Fruit fly (Drosophila melanogaster): ENCODE measurements around the gene CG1409.

Gene CG1409

DNA sequence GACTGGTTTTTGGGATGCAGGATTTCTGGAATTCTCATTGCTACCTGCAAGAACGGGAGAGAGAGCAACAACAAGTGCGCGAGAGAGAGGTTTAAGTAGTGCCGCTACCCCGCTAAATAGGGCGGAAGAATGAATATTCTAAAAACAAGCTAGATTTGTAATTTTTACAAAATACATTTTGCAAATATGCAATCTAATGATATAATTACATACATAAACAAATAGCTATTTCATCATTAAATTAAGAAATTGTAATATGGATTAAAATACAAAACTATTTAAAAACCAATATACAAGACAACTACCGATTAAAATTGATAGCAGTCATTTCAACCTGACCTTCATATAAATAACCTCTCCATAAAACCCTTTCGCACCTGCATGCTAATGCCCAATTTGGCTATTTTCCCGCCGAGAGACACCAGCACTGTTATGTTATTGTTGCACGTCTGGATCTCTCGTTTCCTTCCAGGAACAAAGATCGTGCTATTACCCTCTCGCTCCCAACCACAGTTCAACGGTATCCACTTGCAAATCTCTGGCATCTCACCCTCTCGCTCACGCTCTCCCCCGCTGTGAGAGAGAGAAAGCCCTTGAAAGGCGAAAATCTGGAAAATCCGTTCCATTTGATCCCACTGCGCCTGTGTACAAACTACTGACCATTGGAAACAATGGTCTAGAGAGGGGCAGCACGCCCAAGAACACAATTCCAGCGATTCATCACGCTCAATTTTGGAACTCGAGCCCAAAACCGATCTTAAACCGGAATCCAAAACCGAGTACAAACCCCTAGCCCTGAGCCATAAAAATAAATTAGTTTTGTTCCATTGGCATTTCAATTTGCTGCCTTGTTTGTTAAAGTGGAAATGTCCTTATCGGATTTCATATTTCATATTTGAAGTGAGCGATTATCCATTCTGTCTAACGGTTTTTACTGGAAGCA, 33.9 kb downstream of the CG1409 start, which contains the start of gene Nek2:
TSS of gene Nek2 (minus strand) at position 51 of the 943 bp plus-strand sequence.
- TF ChIP-seq ovo (GFP tag; optimal IDR thresholded peaks at IDR 0.05) (peak; percentile 42), CG12768 (GFP tag; optimal IDR thresholded peaks at IDR 0.05) (no peak), pad (GFP tag; optimal IDR thresholded peaks at IDR 0.05) (peak; percentile 93), tj (GFP tag; optimal IDR thresholded peaks at IDR 0.05) (no peak), bab1 (GFP tag; optimal IDR thresholded peaks at IDR 0.05) (peak; percentile 34)

DNA sequence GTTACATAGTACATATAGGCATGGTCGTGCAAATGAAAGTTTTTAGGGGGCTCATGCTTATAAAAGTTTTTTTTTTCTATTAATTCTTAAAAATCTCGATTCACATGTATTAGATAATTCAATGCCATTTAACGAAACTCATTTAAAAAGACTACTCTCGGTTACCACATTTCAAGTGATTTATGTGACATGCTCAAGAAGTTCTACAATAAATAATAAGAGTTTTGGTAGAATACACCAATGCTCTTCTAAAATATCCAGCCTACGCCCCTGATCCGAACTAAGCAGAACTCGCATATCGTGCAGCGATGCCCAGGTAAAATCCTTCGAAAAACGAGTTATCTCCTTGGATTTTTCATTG, 34.5 kb downstream of the CG1409 start:
- TF ChIP-seq Crg-1 (GFP tag; optimal IDR thresholded peaks at IDR 0.05), result no peak
- peak; percentile 17 for TF ChIP-seq CG1620 (GFP tag; optimal IDR thresholded peaks at IDR 0.05)
- TF ChIP-seq toe (GFP tag; optimal IDR thresholded peaks at IDR 0.05), result no peak
- TF ChIP-seq CG7045 (GFP tag; optimal IDR thresholded peaks at IDR 0.05), result no peak
- no peak for TF ChIP-seq CG11617 (GFP tag; optimal IDR thresholded peaks at IDR 0.05)
- TF ChIP-seq tj (GFP tag; optimal IDR thresholded peaks at IDR 0.05), result no peak
- no peak for TF ChIP-seq CG5204 (GFP tag; optimal IDR thresholded peaks at IDR 0.05)
- no peak for TF ChIP-seq Mnt (GFP tag; optimal IDR thresholded peaks at IDR 0.05)
- no peak for TF ChIP-seq cnc (optimal IDR thresholded peaks at IDR 0.05)
- TF ChIP-seq CG12768 (GFP tag; optimal IDR thresholded peaks at IDR 0.05), result no peak
- peak; percentile 17 for TF ChIP-seq CG7101 (tag; optimal IDR thresholded peaks at IDR 0.05)
- peak; percentile 18 for TF ChIP-seq bab1 (GFP tag; optimal IDR thresholded peaks at IDR 0.05)
- no peak for TF ChIP-seq cic (GFP tag; optimal IDR thresholded peaks at IDR 0.05)
- no peak for TF ChIP-seq Hr96 (GFP tag; optimal IDR thresholded peaks at IDR 0.05)
- no peak for TF ChIP-seq kay (GFP tag; ENCODE audit: borderline replicate concordance)
- no peak for TF ChIP-seq ovo (GFP tag; optimal IDR thresholded peaks at IDR 0.05)
- TF ChIP-seq CG33017 (tag; optimal IDR thresholded peaks at IDR 0.05), result no peak
- no peak for TF ChIP-seq pad (GFP tag; optimal IDR thresholded peaks at IDR 0.05)
- TF ChIP-seq Clk (GFP tag; optimal IDR thresholded peaks at IDR 0.05), result no peak
- TF ChIP-seq CG14711 (tag; optimal IDR thresholded peaks at IDR 0.05), result no peak

DNA sequence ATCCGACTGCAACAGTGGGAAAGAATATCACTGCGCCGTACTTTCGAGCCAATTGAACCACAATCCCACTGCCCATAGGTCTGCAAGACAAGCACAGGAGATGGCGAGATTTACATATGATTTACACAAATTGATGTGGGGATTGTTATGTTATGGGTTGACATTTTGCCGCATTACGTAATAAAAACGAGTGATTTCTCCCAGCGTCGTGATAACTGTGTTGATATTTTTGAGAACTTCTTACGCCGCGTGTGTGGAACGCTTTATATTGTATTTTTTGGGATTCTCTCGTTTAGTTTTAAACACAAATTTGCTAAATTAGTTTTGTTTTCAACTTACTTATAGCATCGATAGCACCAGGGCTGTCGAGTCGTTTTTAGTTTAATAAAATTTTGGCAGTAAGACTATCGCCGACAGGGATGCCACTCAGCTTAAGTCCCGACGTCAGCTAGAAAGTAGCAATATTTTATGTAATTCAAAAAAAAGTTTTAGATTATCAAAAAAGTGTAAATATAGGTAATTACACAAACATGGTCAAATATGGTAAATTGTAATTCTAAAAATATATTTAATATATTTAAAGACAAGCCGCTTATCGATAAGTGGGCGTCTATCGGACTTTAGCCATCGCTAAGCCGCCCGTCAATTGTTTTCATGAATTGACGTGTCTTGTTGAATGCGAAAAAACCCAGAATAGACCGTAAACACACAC, 35.6 kb downstream of the CG1409 start, which contains the start of the genes CG45089, ND-MNLL and p115:
TSS of gene CG45089 (minus strand) at position 388 of the 712 bp plus-strand sequence.
TSS of gene ND-MNLL (minus strand) at position 388 of the 712 bp plus-strand sequence.
TSS of gene p115 (plus strand) at position 621 of the 712 bp plus-strand sequence.
- TF ChIP-seq ovo (GFP tag; optimal IDR thresholded peaks at IDR 0.05) (peak; percentile 42), Crg-1 (GFP tag; optimal IDR thresholded peaks at IDR 0.05) (peak; percentile 44), CG12768 (GFP tag; optimal IDR thresholded peaks at IDR 0.05) (no peak), CG5204 (GFP tag; optimal IDR thresholded peaks at IDR 0.05) (peak; percentile 40), CG7101 (tag; optimal IDR thresholded peaks at IDR 0.05) (peak; percentile 76), cnc (optimal IDR thresholded peaks at IDR 0.05) (no peak), CG33017 (tag; optimal IDR thresholded peaks at IDR 0.05) (no peak), CG7045 (GFP tag; optimal IDR thresholded peaks at IDR 0.05) (peak; percentile 11), cic (GFP tag; optimal IDR thresholded peaks at IDR 0.05) (no peak), Clk (GFP tag; optimal IDR thresholded peaks at IDR 0.05) (no peak), CG1620 (GFP tag; optimal IDR thresholded peaks at IDR 0.05) (peak; percentile 81), CG14711 (tag; optimal IDR thresholded peaks at IDR 0.05) (peak; percentile 96), bab1 (GFP tag; optimal IDR thresholded peaks at IDR 0.05) (peak; percentile 80), CG11617 (GFP tag; optimal IDR thresholded peaks at IDR 0.05) (peak; percentile 67), Mnt (GFP tag; optimal IDR thresholded peaks at IDR 0.05) (peak; percentile 75), toe (GFP tag; optimal IDR thresholded peaks at IDR 0.05) (peak; percentile 55), kay (GFP tag; ENCODE audit: borderline replicate concordance) (no peak), tj (GFP tag; optimal IDR thresholded peaks at IDR 0.05) (peak; percentile 61), Hr96 (GFP tag; optimal IDR thresholded peaks at IDR 0.05) (peak; percentile 32), pad (GFP tag; optimal IDR thresholded peaks at IDR 0.05) (peak; percentile 46)

DNA sequence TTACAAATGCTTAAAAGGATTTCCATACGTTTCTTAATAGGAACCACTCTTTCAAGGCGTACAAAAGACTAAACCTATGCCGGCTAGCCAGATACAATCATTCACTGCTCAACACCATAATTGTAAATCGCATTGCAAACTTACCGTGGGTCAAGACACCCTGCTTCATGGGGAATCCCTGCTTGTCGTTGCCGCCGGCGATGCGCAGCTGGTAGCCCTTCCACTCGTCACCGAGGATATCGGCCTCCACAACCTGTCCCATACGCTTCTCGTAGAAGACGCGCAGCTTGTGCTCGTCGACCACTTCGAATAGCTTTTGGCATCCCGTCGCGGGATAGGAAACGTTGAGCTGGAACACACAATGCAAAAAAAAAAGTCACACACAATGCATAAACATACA, 42.7 kb downstream of the CG1409 start:
- TF ChIP-seq Crg-1 (GFP tag; optimal IDR thresholded peaks at IDR 0.05) (no peak), tj (GFP tag; optimal IDR thresholded peaks at IDR 0.05) (no peak), CG12768 (GFP tag; optimal IDR thresholded peaks at IDR 0.05) (no peak), cnc (optimal IDR thresholded peaks at IDR 0.05) (no peak), Clk (GFP tag; optimal IDR thresholded peaks at IDR 0.05) (no peak), ovo (GFP tag; optimal IDR thresholded peaks at IDR 0.05) (no peak), CG33017 (tag; optimal IDR thresholded peaks at IDR 0.05) (no peak), CG14711 (tag; optimal IDR thresholded peaks at IDR 0.05) (no peak), CG11617 (GFP tag; optimal IDR thresholded peaks at IDR 0.05) (no peak), kay (GFP tag; ENCODE audit: borderline replicate concordance) (no peak), CG7045 (GFP tag; optimal IDR thresholded peaks at IDR 0.05) (no peak), cic (GFP tag; optimal IDR thresholded peaks at IDR 0.05) (no peak), CG1620 (GFP tag; optimal IDR thresholded peaks at IDR 0.05) (no peak), CG5204 (GFP tag; optimal IDR thresholded peaks at IDR 0.05) (no peak), pad (GFP tag; optimal IDR thresholded peaks at IDR 0.05) (no peak), toe (GFP tag; optimal IDR thresholded peaks at IDR 0.05) (no peak)
